Fruit fly (Drosophila melanogaster) whole organism, embryonic: ENCODE results near the gene CG15431.
A peak's percentile ranks its signal among the peaks of the same experiment; 100 is the strongest.

Source experiments
- Ada2b ChIP-seq: fragments of 200-800 bp; sonication (Bioruptor generic); IDR thresholded peaks from 2 replicates; pipeline ENCODE4 v1.3.6; 2022; ENCODE audit warnings: missing biosample characterization, missing genetic modification characterization
- B-H1 ChIP-seq: fragments of 200-800 bp; sonication (Bioruptor generic); IDR thresholded peaks from 3 replicates; pipeline ENCODE4 v1.3.6; 2022; ENCODE audit warnings: missing biosample characterization, missing genetic modification characterization
- Bteb2 ChIP-seq: fragments of 200-800 bp; sonication (Bioruptor generic); optimal IDR thresholded peaks from 2 replicates; lab custom pipeline; 2016; ENCODE audit warnings: missing biosample characterization, missing genetic modification characterization
- CG1024 ChIP-seq: fragments of 200-800 bp; sonication (Bioruptor generic); IDR thresholded peaks from 2 replicates; pipeline ENCODE4 v1.3.6; 2022; ENCODE audit warnings: missing biosample characterization, missing genetic modification characterization
- CG12155 ChIP-seq: fragments of 200-800 bp; sonication (Bioruptor generic); optimal IDR thresholded peaks from 3 replicates; lab custom pipeline; 2016; ENCODE audit warnings: missing biosample characterization, missing genetic modification characterization
- CG12299 ChIP-seq: fragments of 200-800 bp; sonication (Bioruptor generic); optimal IDR thresholded peaks from 2 replicates; lab custom pipeline; 2018; ENCODE audit warnings: missing biosample characterization, mild to moderate bottlenecking, missing genetic modification characterization
- CG1233 ChIP-seq: fragments of 200-800 bp; sonication (Bioruptor generic); optimal IDR thresholded peaks from 4 replicates; lab custom pipeline; 2018; ENCODE audit warnings: missing biosample characterization, mild to moderate bottlenecking, missing genetic modification characterization
- CG13296 ChIP-seq: fragments of 200-800 bp; sonication (Bioruptor generic); optimal IDR thresholded peaks from 3 replicates; lab custom pipeline; 2018; ENCODE audit warnings: missing biosample characterization, mild to moderate bottlenecking, missing genetic modification characterization
- CG13775 ChIP-seq: fragments of 200-800 bp; sonication (Bioruptor generic); optimal IDR thresholded peaks from 3 replicates; lab custom pipeline; 2017; ENCODE audit warnings: missing biosample characterization, mild to moderate bottlenecking, missing genetic modification characterization
- CG14710 ChIP-seq: fragments of 200-800 bp; sonication (Bioruptor generic); optimal IDR thresholded peaks from 3 replicates; lab custom pipeline; 2019; ENCODE audit warnings: missing biosample characterization, mild to moderate bottlenecking, missing genetic modification characterization, moderate library complexity
- CG1647 ChIP-seq: fragments of 200-800 bp; sonication (Bioruptor generic); optimal IDR thresholded peaks from 3 replicates; lab custom pipeline; 2016; ENCODE audit warnings: missing biosample characterization, missing genetic modification characterization
- CG2199 ChIP-seq: fragments of 200-800 bp; sonication (Bioruptor generic); IDR thresholded peaks from 3 replicates; pipeline ENCODE4 v1.3.6; 2022; ENCODE audit warnings: missing biosample characterization, missing genetic modification characterization
- CG34376 ChIP-seq: fragments of 200-800 bp; sonication (Bioruptor generic); optimal IDR thresholded peaks from 2 replicates; lab custom pipeline; 2018; ENCODE audit warnings: missing biosample characterization, mild to moderate bottlenecking, missing genetic modification characterization
- CG42726 ChIP-seq: fragments of 200-800 bp; sonication (Bioruptor generic); IDR thresholded peaks from 2 replicates; pipeline ENCODE4 v1.3.6; 2022; ENCODE audit warnings: missing biosample characterization, missing genetic modification characterization; ENCODE audit not compliant: partially characterized antibody
- CG5180 ChIP-seq: fragments of 200-800 bp; sonication (Bioruptor generic); optimal IDR thresholded peaks from 3 replicates; lab custom pipeline; 2017; ENCODE audit warnings: missing biosample characterization, missing genetic modification characterization, mild to moderate bottlenecking, moderate library complexity, missing genetic modification reagents
- CG7271 ChIP-seq: fragments of 200-800 bp; sonication (Bioruptor generic); optimal IDR thresholded peaks from 2 replicates; lab custom pipeline; 2018; ENCODE audit warnings: missing biosample characterization, mild to moderate bottlenecking, missing genetic modification characterization, moderate library complexity
- CG7963 ChIP-seq: fragments of 200-800 bp; sonication (Bioruptor generic); IDR thresholded peaks from 3 replicates; pipeline ENCODE4 v1.3.6; 2022; ENCODE audit warnings: missing biosample characterization, missing genetic modification characterization; ENCODE audit not compliant: partially characterized antibody
- CG8388 ChIP-seq: fragments of 200-800 bp; sonication (Bioruptor generic); optimal IDR thresholded peaks from 2 replicates; lab custom pipeline; 2019; ENCODE audit warnings: missing biosample characterization, mild to moderate bottlenecking, missing genetic modification characterization, moderate library complexity
- CG9876 ChIP-seq: fragments of 200-800 bp; sonication (Bioruptor generic); optimal IDR thresholded peaks from 2 replicates; lab custom pipeline; 2016; ENCODE audit warnings: missing biosample characterization, missing genetic modification characterization
- CG9932 ChIP-seq: fragments of 200-800 bp; sonication (Bioruptor generic); IDR thresholded peaks from 2 replicates; pipeline ENCODE4 v1.3.6; 2022; ENCODE audit warnings: missing biosample characterization, missing genetic modification characterization
- Dip3 ChIP-seq: fragments of 200-800 bp; sonication (Bioruptor generic); optimal IDR thresholded peaks from 3 replicates; lab custom pipeline; 2016; ENCODE audit warnings: missing biosample characterization, missing genetic modification characterization
- ERR ChIP-seq: fragments of 200-800 bp; sonication (Bioruptor generic); optimal IDR thresholded peaks from 2 replicates; lab custom pipeline; 2016; ENCODE audit warnings: missing biosample characterization, missing genetic modification characterization
- Ets97D ChIP-seq: fragments of 200-800 bp; sonication (Bioruptor generic); optimal IDR thresholded peaks from 3 replicates; lab custom pipeline; 2016; ENCODE audit warnings: missing biosample characterization, missing genetic modification characterization
- Fer2 ChIP-seq: fragments of 200-800 bp; sonication (Bioruptor generic); optimal IDR thresholded peaks from 2 replicates; lab custom pipeline; 2018; ENCODE audit warnings: missing biosample characterization, mild to moderate bottlenecking, missing genetic modification characterization, moderate library complexity
- Hr51 ChIP-seq, 2 experiments: fragments of 200-800 bp; sonication (Bioruptor generic); optimal IDR thresholded peaks; 2 replicates in 1 of 2; 3 replicates in 1 of 2; lab custom pipeline; 2016 to 2018; ENCODE audit warnings: missing biosample characterization in 2 of 2, missing genetic modification characterization in 2 of 2, mild to moderate bottlenecking in 1 of 2, moderate library complexity in 1 of 2
- Hr78 ChIP-seq, 2 experiments: fragments of 200-800 bp in 1 of 2; fragments of >200 bp in 1 of 2; sonication (Bioruptor generic) in 1 of 2; optimal IDR thresholded peaks; 2 replicates each; lab custom pipeline; 2017 to 2019; ENCODE audit warnings: missing biosample characterization in 2 of 2, missing genetic modification characterization in 2 of 2, mild to moderate bottlenecking in 1 of 2, moderate library complexity in 1 of 2
- Mad ChIP-seq: fragments of 200-800 bp; sonication (Bioruptor generic); optimal IDR thresholded peaks from 2 replicates; lab custom pipeline; 2016; ENCODE audit warnings: missing biosample characterization, missing genetic modification characterization
- Optix ChIP-seq: fragments of 200-800 bp; sonication (Bioruptor generic); IDR thresholded peaks from 3 replicates; pipeline ENCODE4 v1.3.6; 2022; ENCODE audit warnings: missing biosample characterization, missing genetic modification characterization
- Side ChIP-seq: fragments of 200-800 bp; sonication (Bioruptor generic); optimal IDR thresholded peaks from 2 replicates; lab custom pipeline; 2016; ENCODE audit warnings: missing biosample characterization, missing genetic modification characterization
- Six4 ChIP-seq: fragments of 200-800 bp; sonication (Bioruptor generic); optimal IDR thresholded peaks from 2 replicates; lab custom pipeline; 2016; ENCODE audit warnings: missing biosample characterization, missing genetic modification characterization
- ab ChIP-seq: fragments of 200-800 bp; sonication (Bioruptor generic); optimal IDR thresholded peaks from 2 replicates; lab custom pipeline; 2016; ENCODE audit warnings: missing biosample characterization, missing genetic modification characterization
- ash1 ChIP-seq: fragments of 200-800 bp; sonication (Bioruptor generic); optimal IDR thresholded peaks from 2 replicates; lab custom pipeline; 2018; ENCODE audit warnings: missing biosample characterization, mild to moderate bottlenecking, missing genetic modification characterization
- cato ChIP-seq: fragments of 200-800 bp; sonication (Bioruptor generic); optimal IDR thresholded peaks from 2 replicates; lab custom pipeline; 2016; ENCODE audit warnings: missing biosample characterization, missing genetic modification characterization, borderline replicate concordance
- chif ChIP-seq, 2 experiments: fragments of 200-800 bp; sonication (Bioruptor generic); optimal IDR thresholded peaks; 3 replicates each; lab custom pipeline; 2016; ENCODE audit warnings: missing biosample characterization in 2 of 2, missing genetic modification characterization in 2 of 2
- croc ChIP-seq: fragments of 200-800 bp; sonication (Bioruptor generic); conservative IDR thresholded peaks from 3 replicates; pipeline ENCODE4 v1.3.6; 2022; ENCODE audit warnings: missing biosample characterization, missing genetic modification characterization
- dpn ChIP-seq, 2 experiments: fragments of 200-800 bp; sonication (Bioruptor generic); optimal IDR thresholded peaks; 3 replicates each; lab custom pipeline; 2016; ENCODE audit warnings: missing biosample characterization in 2 of 2, missing genetic modification characterization in 2 of 2
- fd64A ChIP-seq: fragments of 200-800 bp; sonication (Bioruptor generic); optimal IDR thresholded peaks from 3 replicates; lab custom pipeline; 2018; ENCODE audit warnings: missing biosample characterization, mild to moderate bottlenecking, missing genetic modification characterization
- gsb ChIP-seq: fragments of 200-800 bp; sonication (Bioruptor generic); IDR thresholded peaks from 2 replicates; pipeline ENCODE4 v1.3.6; 2022; ENCODE audit warnings: missing biosample characterization, missing genetic modification characterization
- ham ChIP-seq: fragments of 200-800 bp; sonication (Bioruptor generic); IDR thresholded peaks from 2 replicates; pipeline ENCODE4 v1.3.6; 2022; ENCODE audit warnings: missing biosample characterization, missing genetic modification characterization
- hbn ChIP-seq: fragments of 200-800 bp; sonication (Bioruptor generic); IDR thresholded peaks from 2 replicates; pipeline ENCODE4 v1.3.6; 2022; ENCODE audit warnings: missing biosample characterization, missing genetic modification characterization; ENCODE audit not compliant: partially characterized antibody
- lbe ChIP-seq: fragments of 200-800 bp; sonication (Bioruptor generic); optimal IDR thresholded peaks from 2 replicates; lab custom pipeline; 2016; ENCODE audit warnings: missing biosample characterization, mild to moderate bottlenecking, missing genetic modification characterization
- maf-S ChIP-seq: fragments of 200-800 bp; sonication (Bioruptor generic); optimal IDR thresholded peaks from 2 replicates; lab custom pipeline; 2016; ENCODE audit warnings: missing biosample characterization, missing genetic modification characterization
- odd ChIP-seq: fragments of 200-800 bp; sonication (Bioruptor generic); optimal IDR thresholded peaks from 2 replicates; lab custom pipeline; 2017; ENCODE audit warnings: missing biosample characterization, mild to moderate bottlenecking, missing genetic modification characterization
- sens ChIP-seq: fragments of 200-800 bp; sonication (Bioruptor generic); peaks from one replicate; lab custom pipeline; 2016; ENCODE audit warnings: missing biosample characterization, missing genetic modification characterization
- sima ChIP-seq: fragments of 200-800 bp; sonication (Bioruptor generic); optimal IDR thresholded peaks from 2 replicates; lab custom pipeline; 2016; ENCODE audit warnings: missing biosample characterization, missing genetic modification characterization
- slou ChIP-seq: fragments of 200-800 bp; sonication (Bioruptor generic); optimal IDR thresholded peaks from 3 replicates; lab custom pipeline; 2016; ENCODE audit warnings: missing biosample characterization, missing genetic modification characterization
- toy ChIP-seq: fragments of 200-800 bp; sonication (Bioruptor generic); IDR thresholded peaks from 2 replicates; pipeline ENCODE4 v1.3.6; 2022; ENCODE audit warnings: missing biosample characterization, missing genetic modification characterization
- trem ChIP-seq: fragments of 200-800 bp; optimal IDR thresholded peaks from 3 replicates; lab custom pipeline; 2019; ENCODE audit warnings: missing biosample characterization, mild to moderate bottlenecking, missing genetic modification characterization, moderate library complexity
- unpg ChIP-seq: fragments of 200-800 bp; sonication (Bioruptor generic); optimal IDR thresholded peaks from 3 replicates; lab custom pipeline; 2018; ENCODE audit warnings: missing biosample characterization, mild to moderate bottlenecking, missing genetic modification characterization, moderate library complexity
- usp ChIP-seq: fragments of >200 bp; optimal IDR thresholded peaks from 2 replicates; lab custom pipeline; 2017; ENCODE audit warnings: missing biosample characterization, missing genetic modification characterization

The CG15431 gene

DNA sequence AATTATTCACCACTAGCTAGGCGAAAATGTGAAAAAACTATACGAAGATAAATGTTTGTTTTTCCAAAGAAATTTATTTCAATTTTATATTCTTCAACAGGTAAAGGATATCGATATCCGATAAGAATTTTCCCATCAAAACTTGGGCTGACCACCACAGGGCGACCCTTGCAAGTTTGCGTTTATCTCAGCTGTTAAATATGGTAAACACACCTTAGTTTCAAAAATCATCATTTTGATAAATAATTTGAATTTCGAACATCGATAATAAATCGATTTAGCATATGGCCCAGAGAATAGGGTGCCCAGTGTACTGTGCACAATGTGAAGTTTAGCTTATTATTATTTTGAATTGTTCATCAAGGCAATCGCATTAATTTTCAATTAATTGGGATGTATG is 22.2 kb upstream of the CG15431 start, which contains the start of the genes CG15443 and Paris (continued):
- no peak for TF ChIP-seq CG8388 (GFP tag; lab: Kevin White, UChicago)
- TF ChIP-seq chif (GFP tag; optimal IDR thresholded peaks at IDR 0.05; lab: Kevin White, UChicago): no peak
- no peak; the same call in 2 of the 3 replicates for TF ChIP-seq B-H1 (GFP tag; lab: Robert Waterston, UW)

- TF ChIP-seq CG12299 (tag; lab: Kevin White, UChicago): peak; percentile 58
- TF ChIP-seq Bteb2 (GFP tag; lab: Kevin White, UChicago): no peak
- TF ChIP-seq CG34376 (GFP tag; lab: Kevin White, UChicago): peak; percentile 31
- TF ChIP-seq trem (tag; lab: Kevin White, UChicago): peak; percentile 75
- TF ChIP-seq CG9876 (GFP tag; lab: Kevin White, UChicago): no peak
- no peak for TF ChIP-seq maf-S (GFP tag; lab: Kevin White, UChicago)
- no peak for TF ChIP-seq slou (GFP tag; lab: Kevin White, UChicago)
- no peak for TF ChIP-seq Mad (GFP tag; lab: Kevin White, UChicago)
- peak; percentile 30 for TF ChIP-seq Dip3 (GFP tag; lab: Kevin White, UChicago)
- TF ChIP-seq CG42726 (GFP tag; lab: Robert Waterston, UW): no peak
- peak; percentile 16 for TF ChIP-seq Fer2 (tag; lab: Kevin White, UChicago)
- TF ChIP-seq Hr51 (GFP tag; optimal IDR thresholded peaks at IDR 0.05; lab: Kevin White, UChicago): peak in 1 of 2 experiments; percentile 44
- TF ChIP-seq Ets97D (GFP tag; lab: Kevin White, UChicago): peak; percentile 30
- TF ChIP-seq toy (GFP tag; lab: Robert Waterston, UW): no peak
- no peak for TF ChIP-seq sima (GFP tag; lab: Kevin White, UChicago)
- no peak for TF ChIP-seq Ada2b (GFP tag; lab: Robert Waterston, UW)
- TF ChIP-seq Six4 (GFP tag; lab: Kevin White, UChicago): no peak
- peak; percentile 67 for TF ChIP-seq sens
- TF ChIP-seq odd (GFP tag; lab: Kevin White, UChicago): no peak
- TF ChIP-seq CG7963 (GFP tag; lab: Robert Waterston, UW): no peak
- no peak for TF ChIP-seq hbn
- TF ChIP-seq CG1024 (GFP tag; lab: Robert Waterston, UW): no peak
- TF ChIP-seq ERR (GFP tag; lab: Kevin White, UChicago): no peak
- no peak for TF ChIP-seq croc (GFP tag; lab: Robert Waterston, UW)
- TF ChIP-seq unpg (GFP tag; lab: Kevin White, UChicago): peak; percentile 46
- peak; percentile 48 for TF ChIP-seq CG9932 (GFP tag; lab: Robert Waterston, UW)
- no peak for TF ChIP-seq ham (GFP tag; lab: Robert Waterston, UW)
- peak in 1 of 2 experiments; percentile 10 for TF ChIP-seq dpn (GFP tag; optimal IDR thresholded peaks at IDR 0.05; lab: Kevin White, UChicago)
- no peak for TF ChIP-seq CG5180
- TF ChIP-seq Optix (GFP tag; lab: Robert Waterston, UW): no peak
- no peak for TF ChIP-seq ab (GFP tag; lab: Kevin White, UChicago)
- TF ChIP-seq CG13775: peak; percentile 19
- peak; percentile 38 for TF ChIP-seq CG13296 (GFP tag; lab: Kevin White, UChicago)
- no peak for TF ChIP-seq CG1647 (GFP tag; lab: Kevin White, UChicago)
- no peak for TF ChIP-seq CG7271
- TF ChIP-seq CG2199 (GFP tag; lab: Robert Waterston, UW): no peak
- TF ChIP-seq CG14710 (tag; lab: Kevin White, UChicago): peak; percentile 100
- no peak for TF ChIP-seq Hr78 (GFP tag; optimal IDR thresholded peaks at IDR 0.05; lab: Kevin White, UChicago)
- TF ChIP-seq gsb (GFP tag; lab: Robert Waterston, UW): no peak
- TF ChIP-seq usp (GFP tag; lab: Kevin White, UChicago): no peak
- peak; percentile 11 for TF ChIP-seq cato (GFP tag; lab: Kevin White, UChicago)
- TF ChIP-seq CG12155: peak; percentile 20
- TF ChIP-seq CG1233: peak; percentile 25
- TF ChIP-seq Side (GFP tag; lab: Kevin White, UChicago): no peak
- no peak for TF ChIP-seq ash1 (GFP tag; lab: Kevin White, UChicago)
- TF ChIP-seq fd64A (GFP tag; lab: Kevin White, UChicago): no peak
- TF ChIP-seq lbe (GFP tag; lab: Kevin White, UChicago): no peak
Observed at dm6 chr2L:4459543-4459942, 18.5 kb upstream of the CG15431 start, which contains the start of the genes mRpL27 and CG15435. mRpL27 (minus strand) TSS chr2L:4459638. CG15435 (plus strand) TSS chr2L:4459729.
